Fruit fly (Drosophila melanogaster): ENCODE data around the gene Vps33B.

Vps33B gene

dm6 chr3R:25489116-25489515 is 15.8 kb downstream of the Vps33B start (continued):
- TF ChIP-seq sqz (GFP tag; optimal IDR thresholded peaks at IDR 0.05), result peak; percentile 23
- TF ChIP-seq psq (GFP tag; optimal IDR thresholded peaks at IDR 0.05), result no peak
- TF ChIP-seq CG14965 (GFP tag; optimal IDR thresholded peaks at IDR 0.05; ENCODE audit: borderline replicate concordance), result no peak
- TF ChIP-seq Deaf1 (tag; optimal IDR thresholded peaks at IDR 0.05), result no peak
- no peak for TF ChIP-seq Lim3 (GFP tag; IDR thresholded peaks at IDR 0.05)
- TF ChIP-seq hbn (GFP tag; IDR thresholded peaks at IDR 0.05; ENCODE audit: partially characterized antibody), result no peak
- TF ChIP-seq ro (GFP tag; IDR thresholded peaks at IDR 0.05), result peak; percentile 12; the same call in 1 of the 2 replicates
- peak; percentile 69 for TF ChIP-seq CG14710 (tag; optimal IDR thresholded peaks at IDR 0.05)
- TF ChIP-seq cg (GFP tag; optimal IDR thresholded peaks at IDR 0.05), result no peak
- TF ChIP-seq cato (GFP tag; optimal IDR thresholded peaks at IDR 0.05; ENCODE audit: borderline replicate concordance), result no peak
- TF ChIP-seq CG17829 (tag; optimal IDR thresholded peaks at IDR 0.05), result peak; percentile 77
- TF ChIP-seq HLH54F (GFP tag; optimal IDR thresholded peaks at IDR 0.05), result no peak
- TF ChIP-seq rib (GFP tag; IDR thresholded peaks at IDR 0.05), result no peak
- TF ChIP-seq Poxn (GFP tag; IDR thresholded peaks at IDR 0.05), result no peak
- TF ChIP-seq CTCF (GFP tag; optimal IDR thresholded peaks at IDR 0.05), result no peak
- no peak; the same call in 1 of the 2 replicates for TF ChIP-seq dati (GFP tag; IDR thresholded peaks at IDR 0.05)
- TF ChIP-seq CG9876 (GFP tag; optimal IDR thresholded peaks at IDR 0.05), result no peak
- TF ChIP-seq CG4707 (GFP tag; optimal IDR thresholded peaks at IDR 0.05), result no peak
- peak; percentile 8 for TF ChIP-seq CG18476 (GFP tag; optimal IDR thresholded peaks at IDR 0.05)
- TF ChIP-seq Spps (tag; optimal IDR thresholded peaks at IDR 0.05), result peak; percentile 54
- no peak for TF ChIP-seq NC2α (GFP tag; optimal IDR thresholded peaks at IDR 0.05)
- peak; percentile 55 for TF ChIP-seq Ets65A (GFP tag)
- no peak for TF ChIP-seq CG4854 (GFP tag; optimal IDR thresholded peaks at IDR 0.05)
- no peak for TF ChIP-seq slou (GFP tag; optimal IDR thresholded peaks at IDR 0.05)
- no peak for TF ChIP-seq CG11398 (GFP tag; optimal IDR thresholded peaks at IDR 0.05)
- TF ChIP-seq ems (GFP tag; optimal IDR thresholded peaks at IDR 0.05), result no peak
- TF ChIP-seq Drgx (GFP tag; IDR thresholded peaks at IDR 0.05), result peak; percentile 73
- TF ChIP-seq eyg (GFP tag; optimal IDR thresholded peaks at IDR 0.05), result no peak
- no peak for TF ChIP-seq ham (GFP tag; IDR thresholded peaks at IDR 0.05)
- TF ChIP-seq tup (GFP tag; optimal IDR thresholded peaks at IDR 0.05), result peak; percentile 37
- no peak for TF ChIP-seq hb (GFP tag; IDR thresholded peaks at IDR 0.05; ENCODE audit: partially characterized antibody)
- TF ChIP-seq zfh2 (GFP tag; optimal IDR thresholded peaks at IDR 0.05), result no peak
- TF ChIP-seq tx (GFP tag; optimal IDR thresholded peaks at IDR 0.05), result no peak
- TF ChIP-seq Med (GFP tag), result peak; percentile 54
- TF ChIP-seq kni (GFP tag; optimal IDR thresholded peaks at IDR 0.05), result peak; percentile 33
- no peak for TF ChIP-seq tna (GFP tag; IDR thresholded peaks at IDR 0.05; ENCODE audit: partially characterized antibody)
- TF ChIP-seq sima (GFP tag; optimal IDR thresholded peaks at IDR 0.05), result no peak
- no peak for TF ChIP-seq Hr51 (GFP tag; optimal IDR thresholded peaks at IDR 0.05)
- TF ChIP-seq gfzf (GFP tag; optimal IDR thresholded peaks at IDR 0.05), result no peak
- TF ChIP-seq Bteb2 (GFP tag; optimal IDR thresholded peaks at IDR 0.05), result no peak
- peak; percentile 84 for TF ChIP-seq Xrp1 (GFP tag; IDR thresholded peaks at IDR 0.05)
- peak; percentile 67 for TF ChIP-seq ttk (GFP tag; IDR thresholded peaks at IDR 0.05)
- TF ChIP-seq crc (GFP tag; optimal IDR thresholded peaks at IDR 0.05), result no peak
- no peak for TF ChIP-seq MESR4 (GFP tag; optimal IDR thresholded peaks at IDR 0.05)
- TF ChIP-seq CG2875 (GFP tag; optimal IDR thresholded peaks at IDR 0.05), result peak; percentile 68
- peak; percentile 48 for TF ChIP-seq grau (tag; optimal IDR thresholded peaks at IDR 0.05)
- TF ChIP-seq CG10209 (GFP tag; optimal IDR thresholded peaks at IDR 0.05), result no peak
- no peak for TF ChIP-seq Mad (GFP tag; optimal IDR thresholded peaks at IDR 0.05)
- no peak for TF ChIP-seq CG12942 (GFP tag; optimal IDR thresholded peaks at IDR 0.05)
- TF ChIP-seq Ets97D (GFP tag; optimal IDR thresholded peaks at IDR 0.05), result no peak
- peak; percentile 60 for TF ChIP-seq bcd (GFP tag; optimal IDR thresholded peaks at IDR 0.05)
- no peak for TF ChIP-seq CG7786 (GFP tag; optimal IDR thresholded peaks at IDR 0.05)
- no peak for TF ChIP-seq insv (GFP tag; optimal IDR thresholded peaks at IDR 0.05)
